Worm (Caenorhabditis elegans): ENCODE measurements around the gene C34D4.4.

- TF ChIP-seq ztf-4 (tag; optimal IDR thresholded peaks at IDR 0.05), result no peak
- TF ChIP-seq fos-1 (tag; optimal IDR thresholded peaks at IDR 0.05), result no peak
- TF ChIP-seq ama-1 (optimal IDR thresholded peaks at IDR 0.05), result no peak
- no peak for TF ChIP-seq egl-27 (tag; optimal IDR thresholded peaks at IDR 0.05)
- no peak for TF ChIP-seq nhr-11 (tag; optimal IDR thresholded peaks at IDR 0.05)
- TF ChIP-seq nhr-237 (tag; optimal IDR thresholded peaks at IDR 0.05), result no peak
- TF ChIP-seq lin-39 (tag; optimal IDR thresholded peaks at IDR 0.05), result no peak
- TF ChIP-seq sea-2 (GFP tag; optimal IDR thresholded peaks at IDR 0.05), result no peak
- TF ChIP-seq nhr-77 (tag; optimal IDR thresholded peaks at IDR 0.05), result no peak
- no peak for TF ChIP-seq aly-2 (tag; optimal IDR thresholded peaks at IDR 0.05)
- TF ChIP-seq elt-3 (tag; optimal IDR thresholded peaks at IDR 0.05), result no peak
- TF ChIP-seq lin-15B (tag; optimal IDR thresholded peaks at IDR 0.05), result no peak
- no peak for TF ChIP-seq mdl-1 (tag; optimal IDR thresholded peaks at IDR 0.05)
- no peak for TF ChIP-seq nhr-12 (tag; optimal IDR thresholded peaks at IDR 0.05)
Observed at ce11 chrIV:7121313-7122055, 27.7 kb upstream of the C34D4.4 start, which contains the start of the genes C34D4.10 and str-48.

Measured in whole organism, L3 larva.